Fruit fly (Drosophila melanogaster) whole organism, embryonic: Measurements from ENCODE around the gene CG7557.

Experiments used
- Ada2b ChIP-seq: fragments of 200-800 bp; sonication (Bioruptor generic); IDR thresholded peaks from 2 replicates; pipeline ENCODE4 v1.3.6; 2022; ENCODE audit warnings: missing biosample characterization, missing genetic modification characterization
- CG10147 ChIP-seq: fragments of 200-800 bp; sonication (Bioruptor generic); optimal IDR thresholded peaks from 2 replicates; lab custom pipeline; 2019; ENCODE audit warnings: missing biosample characterization, mild to moderate bottlenecking, missing genetic modification characterization, moderate library complexity
- CG11247 ChIP-seq: fragments of 200-800 bp; sonication (Bioruptor generic); IDR thresholded peaks from 2 replicates; pipeline ENCODE4 v1.3.6; 2022; ENCODE audit warnings: missing biosample characterization, missing genetic modification characterization
- CG12071 ChIP-seq: fragments of 200-800 bp; sonication (Bioruptor generic); optimal IDR thresholded peaks from 3 replicates; lab custom pipeline; 2018; ENCODE audit warnings: missing biosample characterization, mild to moderate bottlenecking, missing genetic modification characterization
- CG12236 ChIP-seq: fragments of 200-800 bp; sonication (Bioruptor generic); optimal IDR thresholded peaks from 2 replicates; lab custom pipeline; 2016; ENCODE audit warnings: missing biosample characterization, missing genetic modification characterization
- CG12391 ChIP-seq: fragments of 200-800 bp; sonication (Bioruptor generic); optimal IDR thresholded peaks from 3 replicates; lab custom pipeline; 2018; ENCODE audit warnings: missing biosample characterization, mild to moderate bottlenecking, missing genetic modification characterization, moderate library complexity
- CG13624 ChIP-seq: fragments of 200-800 bp; sonication (Bioruptor generic); optimal IDR thresholded peaks from 2 replicates; lab custom pipeline; 2016; ENCODE audit warnings: missing biosample characterization, missing genetic modification characterization
- CG13775 ChIP-seq: fragments of 200-800 bp; sonication (Bioruptor generic); optimal IDR thresholded peaks from 3 replicates; lab custom pipeline; 2017; ENCODE audit warnings: missing biosample characterization, mild to moderate bottlenecking, missing genetic modification characterization
- CG14014 ChIP-seq: fragments of 200-800 bp; sonication (Bioruptor generic); IDR thresholded peaks from 2 replicates; pipeline ENCODE4 v1.3.6; 2022; ENCODE audit warnings: missing biosample characterization, missing genetic modification characterization
- CG15514 ChIP-seq: fragments of 200-800 bp; sonication (Bioruptor generic); optimal IDR thresholded peaks from 3 replicates; lab custom pipeline; 2017; ENCODE audit warnings: missing biosample characterization, missing genetic modification characterization, mild to moderate bottlenecking, moderate library complexity, missing genetic modification reagents
- CG17568 ChIP-seq: fragments of 200-800 bp; sonication (Bioruptor generic); optimal IDR thresholded peaks from 2 replicates; lab custom pipeline; 2018; ENCODE audit warnings: missing biosample characterization, mild to moderate bottlenecking, missing genetic modification characterization, moderate library complexity
- CG17802 ChIP-seq: fragments of 200-800 bp; sonication (Bioruptor generic); optimal IDR thresholded peaks from 2 replicates; lab custom pipeline; 2018; ENCODE audit warnings: missing biosample characterization, mild to moderate bottlenecking, missing genetic modification characterization, moderate library complexity
- CG1832 ChIP-seq: fragments of 200-800 bp; sonication (Bioruptor generic); optimal IDR thresholded peaks from 2 replicates; lab custom pipeline; 2017; ENCODE audit warnings: missing biosample characterization, mild to moderate bottlenecking, missing genetic modification characterization, inconsistent platforms
- CG34224 ChIP-seq: fragments of 200-800 bp; sonication (Bioruptor generic); IDR thresholded peaks from 3 replicates; pipeline ENCODE4 v1.3.6; 2022; ENCODE audit warnings: missing biosample characterization, missing genetic modification characterization; ENCODE audit not compliant: partially characterized antibody
- CG6175 ChIP-seq: fragments of 200-800 bp; sonication (Bioruptor generic); IDR thresholded peaks from 3 replicates; pipeline ENCODE4 v1.3.6; 2022; ENCODE audit warnings: missing biosample characterization, missing genetic modification characterization
- CG6813 ChIP-seq: fragments of 200-800 bp; sonication (Bioruptor generic); optimal IDR thresholded peaks from 2 replicates; lab custom pipeline; 2017; ENCODE audit warnings: missing biosample characterization, missing genetic modification characterization, mild to moderate bottlenecking, moderate library complexity, missing genetic modification reagents
- CG8944 ChIP-seq: fragments of 200-800 bp; sonication (Bioruptor generic); optimal IDR thresholded peaks from 3 replicates; lab custom pipeline; 2016; ENCODE audit warnings: missing biosample characterization, missing genetic modification characterization
- CG9215 ChIP-seq: fragments of 200-800 bp; sonication (Bioruptor generic); IDR thresholded peaks from 2 replicates; pipeline ENCODE4 v1.3.6; 2022; ENCODE audit warnings: missing biosample characterization, missing genetic modification characterization
- CG9932 ChIP-seq: fragments of 200-800 bp; sonication (Bioruptor generic); IDR thresholded peaks from 2 replicates; pipeline ENCODE4 v1.3.6; 2022; ENCODE audit warnings: missing biosample characterization, missing genetic modification characterization
- CHES-1-like ChIP-seq: fragments of 200-800 bp; sonication (Bioruptor generic); optimal IDR thresholded peaks from 2 replicates; lab custom pipeline; 2016; ENCODE audit warnings: missing biosample characterization, missing genetic modification characterization
- Chrac-16 ChIP-seq: fragments of 200-800 bp; sonication (Bioruptor generic); optimal IDR thresholded peaks from 3 replicates; lab custom pipeline; 2016; ENCODE audit warnings: missing biosample characterization, missing genetic modification characterization
- Deaf1 ChIP-seq: fragments of 200-800 bp; optimal IDR thresholded peaks from 3 replicates; lab custom pipeline; 2019; ENCODE audit warnings: missing biosample characterization, mild to moderate bottlenecking, missing genetic modification characterization, moderate library complexity
- Doc3 ChIP-seq: fragments of 200-800 bp; sonication (Bioruptor generic); IDR thresholded peaks from 3 replicates; pipeline ENCODE4 v1.3.6; 2022; ENCODE audit warnings: missing biosample characterization, missing genetic modification characterization; ENCODE audit not compliant: partially characterized antibody
- Hmx ChIP-seq: fragments of 200-800 bp; sonication (Bioruptor generic); optimal IDR thresholded peaks from 2 replicates; lab custom pipeline; 2016; ENCODE audit warnings: missing biosample characterization, missing genetic modification characterization
- Lim3 ChIP-seq: fragments of 200-800 bp; sonication (Bioruptor generic); IDR thresholded peaks from 2 replicates; pipeline ENCODE4 v1.3.6; 2022; ENCODE audit warnings: missing biosample characterization, missing genetic modification characterization
- MTF-1 ChIP-seq: fragments of 200-800 bp; sonication (Bioruptor generic); optimal IDR thresholded peaks from 2 replicates; lab custom pipeline; 2018; ENCODE audit warnings: missing biosample characterization, mild to moderate bottlenecking, missing genetic modification characterization, borderline replicate concordance
- Mes4 ChIP-seq: fragments of 200-800 bp; sonication (Bioruptor generic); optimal IDR thresholded peaks from 2 replicates; lab custom pipeline; 2016; ENCODE audit warnings: missing biosample characterization, missing genetic modification characterization
- Pdp1 ChIP-seq, 2 experiments: fragments of 200-800 bp; sonication (Bioruptor generic); optimal IDR thresholded peaks; 3 replicates each; lab custom pipeline; 2016; ENCODE audit warnings: missing biosample characterization in 2 of 2, missing genetic modification characterization in 2 of 2, mild to moderate bottlenecking in 1 of 2, moderate library complexity in 1 of 2
- Ssrp ChIP-seq: fragments of 200-800 bp; sonication (Bioruptor generic); optimal IDR thresholded peaks from 2 replicates; lab custom pipeline; 2018; ENCODE audit warnings: missing biosample characterization, mild to moderate bottlenecking, missing genetic modification characterization, moderate library complexity
- TFAM ChIP-seq: fragments of 200-800 bp; sonication (Bioruptor generic); optimal IDR thresholded peaks from 2 replicates; lab custom pipeline; 2017; ENCODE audit warnings: missing biosample characterization, missing genetic modification characterization, inconsistent platforms
- Xrp1 ChIP-seq: fragments of 200-800 bp; sonication (Bioruptor generic); IDR thresholded peaks from 2 replicates; pipeline ENCODE4 v1.3.6; 2022; ENCODE audit warnings: missing biosample characterization, missing genetic modification characterization
- dan ChIP-seq: fragments of 200-800 bp; sonication (Bioruptor generic); IDR thresholded peaks from 2 replicates; pipeline ENCODE4 v1.3.6; 2022; ENCODE audit warnings: missing biosample characterization, missing genetic modification characterization
- ems ChIP-seq: fragments of 200-800 bp; sonication (Bioruptor generic); optimal IDR thresholded peaks from 3 replicates; lab custom pipeline; 2016; ENCODE audit warnings: missing biosample characterization, missing genetic modification characterization
- en ChIP-seq: fragments of 200-800 bp; sonication (Bioruptor generic); optimal IDR thresholded peaks from 2 replicates; lab custom pipeline; 2016; ENCODE audit warnings: missing biosample characterization, missing genetic modification characterization
- eve ChIP-seq, 2 experiments: fragments of >200 bp; optimal IDR thresholded peaks; 2 replicates each; lab custom pipeline; 2017; ENCODE audit warnings: missing biosample characterization in 2 of 2, missing genetic modification characterization in 2 of 2
- gfzf ChIP-seq: fragments of 200-800 bp; sonication (Bioruptor generic); optimal IDR thresholded peaks from 2 replicates; lab custom pipeline; 2016; ENCODE audit warnings: missing biosample characterization, mild to moderate bottlenecking, missing genetic modification characterization, moderate library complexity
- gsb-n ChIP-seq: fragments of 200-800 bp; sonication (Bioruptor generic); optimal IDR thresholded peaks from 3 replicates; lab custom pipeline; 2018; ENCODE audit warnings: missing biosample characterization, mild to moderate bottlenecking, missing genetic modification characterization
- ind ChIP-seq: fragments of 200-800 bp; sonication (Bioruptor generic); optimal IDR thresholded peaks from 3 replicates; lab custom pipeline; 2016; ENCODE audit warnings: missing biosample characterization, missing genetic modification characterization
- nau ChIP-seq: fragments of 200-800 bp; sonication (Bioruptor generic); optimal IDR thresholded peaks from 3 replicates; lab custom pipeline; 2017; ENCODE audit warnings: missing biosample characterization, mild to moderate bottlenecking, missing genetic modification characterization, missing genetic modification reagents
- nerfin-1 ChIP-seq: fragments of 200-800 bp; sonication (Bioruptor generic); optimal IDR thresholded peaks from 3 replicates; lab custom pipeline; 2019; ENCODE audit warnings: missing biosample characterization, mild to moderate bottlenecking, missing genetic modification characterization, moderate library complexity
- nmo ChIP-seq: fragments of 200-800 bp; sonication (Bioruptor generic); optimal IDR thresholded peaks from 2 replicates; lab custom pipeline; 2018; ENCODE audit warnings: missing biosample characterization, mild to moderate bottlenecking, missing genetic modification characterization, moderate library complexity
- oc ChIP-seq: fragments of 200-800 bp; sonication (Bioruptor generic); optimal IDR thresholded peaks from 2 replicates; lab custom pipeline; 2018; ENCODE audit warnings: missing biosample characterization, mild to moderate bottlenecking, missing genetic modification characterization, moderate library complexity
- org-1 ChIP-seq: fragments of 200-800 bp; sonication (Bioruptor generic); optimal IDR thresholded peaks from 2 replicates; lab custom pipeline; 2017; ENCODE audit warnings: missing biosample characterization, missing genetic modification characterization
- ranshi ChIP-seq: fragments of 200-800 bp; sonication (Bioruptor generic); IDR thresholded peaks from 2 replicates; pipeline ENCODE4 v1.3.6; 2022; ENCODE audit warnings: missing biosample characterization, missing genetic modification characterization
- rib ChIP-seq: fragments of 200-800 bp; sonication (Bioruptor generic); IDR thresholded peaks from 2 replicates; pipeline ENCODE4 v1.3.6; 2022; ENCODE audit warnings: missing biosample characterization, missing genetic modification characterization
- sima ChIP-seq: fragments of 200-800 bp; sonication (Bioruptor generic); optimal IDR thresholded peaks from 2 replicates; lab custom pipeline; 2016; ENCODE audit warnings: missing biosample characterization, missing genetic modification characterization
- sr ChIP-seq: fragments of 200-800 bp; sonication (Bioruptor generic); IDR thresholded peaks from 3 replicates; pipeline ENCODE4 v1.3.6; 2022; ENCODE audit warnings: missing biosample characterization, missing genetic modification characterization
- sug ChIP-seq: fragments of 200-800 bp; optimal IDR thresholded peaks from 2 replicates; lab custom pipeline; 2019; ENCODE audit warnings: missing biosample characterization, mild to moderate bottlenecking, missing genetic modification characterization, moderate library complexity
- tna ChIP-seq: fragments of 200-800 bp; sonication (Bioruptor generic); IDR thresholded peaks from 2 replicates; pipeline ENCODE4 v1.3.6; 2022; ENCODE audit warnings: missing biosample characterization, missing genetic modification characterization; ENCODE audit not compliant: partially characterized antibody
- ttk ChIP-seq: fragments of 200-800 bp; sonication (Bioruptor generic); IDR thresholded peaks from 2 replicates; pipeline ENCODE4 v2.1.2; 2022; ENCODE audit warnings: missing biosample characterization, missing genetic modification characterization
- z ChIP-seq: fragments of 200-800 bp; sonication (Bioruptor generic); IDR thresholded peaks from 3 replicates; pipeline ENCODE4 v1.3.6; 2022; ENCODE audit warnings: missing biosample characterization, missing genetic modification characterization

Gene CG7557

dm6 chr3L:11419344-11419743 is 25.6 kb upstream of the CG7557 start (continued):
- no peak for TF ChIP-seq CG12071 (GFP tag; lab: Kevin White, UChicago)
- TF ChIP-seq gfzf (GFP tag; lab: Kevin White, UChicago) = no peak
- no peak for TF ChIP-seq CG8944 (GFP tag; lab: Kevin White, UChicago)
- TF ChIP-seq CG13775 (GFP tag; lab: Kevin White, UChicago) = no peak
- no peak for TF ChIP-seq Mes4 (GFP tag; lab: Kevin White, UChicago)
- TF ChIP-seq tna (GFP tag; lab: Robert Waterston, UW) = no peak
- peak; percentile 7 for TF ChIP-seq org-1 (GFP tag; lab: Kevin White, UChicago)
- TF ChIP-seq CG12391 (tag; lab: Kevin White, UChicago) = no peak
- no peak for TF ChIP-seq ind
- TF ChIP-seq CG9932 (GFP tag; lab: Robert Waterston, UW) = peak; percentile 17; the same call in 1 of the 2 replicates
- TF ChIP-seq CG34224 (GFP tag; lab: Robert Waterston, UW) = no peak
- no peak for TF ChIP-seq TFAM
- TF ChIP-seq en = no peak
- peak; percentile 33 for TF ChIP-seq Deaf1 (tag; lab: Kevin White, UChicago)
- peak; percentile 46 for TF ChIP-seq sug (tag; lab: Kevin White, UChicago)
- no peak for TF ChIP-seq ems (GFP tag; lab: Kevin White, UChicago)
- TF ChIP-seq Ssrp (tag; lab: Kevin White, UChicago) = no peak
- no peak for TF ChIP-seq CG1832 (GFP tag; lab: Kevin White, UChicago)
- no peak for TF ChIP-seq CHES-1-like (GFP tag; lab: Kevin White, UChicago)
- no peak for TF ChIP-seq ttk
- TF ChIP-seq Ada2b (GFP tag; lab: Robert Waterston, UW) = 0 out of 2 replicates have a peak, but pooled peaks have one; percentile 4
- TF ChIP-seq sima (GFP tag; lab: Kevin White, UChicago) = no peak
- TF ChIP-seq gsb-n = peak; percentile 34
- TF ChIP-seq nmo = no peak
- TF ChIP-seq Hmx (GFP tag; lab: Kevin White, UChicago) = no peak
- no peak for TF ChIP-seq CG15514
- TF ChIP-seq CG12236 (GFP tag; lab: Kevin White, UChicago) = no peak
- 0 out of 2 replicates have a peak, but pooled peaks have one; percentile 35 for TF ChIP-seq rib
- no peak for TF ChIP-seq CG17802 (tag; lab: Kevin White, UChicago)
- 0 out of 2 replicates have a peak, but pooled peaks have one; percentile 22 for TF ChIP-seq CG11247 (GFP tag; lab: Robert Waterston, UW)
- no peak for TF ChIP-seq nau (GFP tag; lab: Kevin White, UChicago)
- TF ChIP-seq Xrp1 (GFP tag; lab: Robert Waterston, UW) = 0 out of 2 replicates have a peak, but pooled peaks have one; percentile 19
- TF ChIP-seq z (GFP tag; lab: Robert Waterston, UW) = no peak
- peak; percentile 12 for TF ChIP-seq CG10147 (GFP tag; lab: Kevin White, UChicago)
- no peak for TF ChIP-seq eve (GFP tag; optimal IDR thresholded peaks at IDR 0.05; lab: Kevin White, UChicago)
- TF ChIP-seq oc (tag; lab: Kevin White, UChicago) = peak; percentile 91
- TF ChIP-seq Chrac-16 (GFP tag; lab: Kevin White, UChicago) = no peak
- peak; percentile 65; the same call in 2 of the 3 replicates for TF ChIP-seq sr (GFP tag; lab: Robert Waterston, UW)
- TF ChIP-seq CG14014 = no peak; the same call in 1 of the 2 replicates
- no peak for TF ChIP-seq Doc3 (GFP tag; lab: Robert Waterston, UW)
- TF ChIP-seq Lim3 = no peak
- no peak for TF ChIP-seq nerfin-1 (tag; lab: Kevin White, UChicago)
- no peak for TF ChIP-seq CG9215 (GFP tag; lab: Robert Waterston, UW)
- no peak for TF ChIP-seq CG6813 (GFP tag; lab: Kevin White, UChicago)
- no peak for TF ChIP-seq dan (GFP tag; lab: Robert Waterston, UW)
- no peak for TF ChIP-seq CG13624
- TF ChIP-seq Pdp1 (GFP tag; optimal IDR thresholded peaks at IDR 0.05; lab: Kevin White, UChicago) = peak in 1 of 2 experiments; percentile 2
- TF ChIP-seq CG6175 (GFP tag; lab: Robert Waterston, UW) = peak; percentile 66; the same call in 1 of the 3 replicates
- no peak for TF ChIP-seq MTF-1 (GFP tag; lab: Kevin White, UChicago)
- peak; percentile 19 for TF ChIP-seq CG17568 (GFP tag; lab: Kevin White, UChicago)
- peak; percentile 9; the same call in 1 of the 2 replicates for TF ChIP-seq ranshi (GFP tag; lab: Robert Waterston, UW)
